Worm (Caenorhabditis elegans): ENCODE results near the gene lin-23.

DNA sequence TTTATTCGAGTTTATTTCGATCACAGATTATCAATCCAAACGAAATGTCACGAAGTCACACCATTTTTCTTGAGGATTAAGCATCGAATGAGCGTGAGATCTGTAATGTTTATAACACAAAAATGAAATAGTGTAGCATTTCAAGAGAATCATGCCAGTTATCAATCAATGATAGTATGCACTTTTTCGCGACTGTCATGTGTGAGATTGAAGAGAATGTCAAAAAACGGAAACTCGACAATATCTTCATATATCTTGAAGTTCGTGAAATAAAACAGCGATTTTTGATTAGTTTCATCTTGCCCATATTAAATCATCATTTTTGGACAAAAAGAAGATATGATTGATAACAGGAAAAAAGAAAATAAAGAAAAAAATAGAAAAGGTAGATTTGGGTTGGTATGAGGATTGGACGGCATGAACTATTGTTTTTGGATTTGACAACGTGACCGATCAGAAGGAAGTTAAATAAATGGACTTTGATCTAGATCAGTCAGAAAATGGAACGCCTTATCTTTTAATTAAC, 8.0 kb downstream of the lin-23 start:
- TF ChIP-seq zag-1 (tag; optimal IDR thresholded peaks at IDR 0.05), result no peak
- no peak for TF ChIP-seq C04F5.9 (tag; optimal IDR thresholded peaks at IDR 0.05)
- no peak for TF ChIP-seq fos-1 (tag; optimal IDR thresholded peaks at IDR 0.05)
- TF ChIP-seq nhr-84 (tag; optimal IDR thresholded peaks at IDR 0.05), result no peak
- no peak for TF ChIP-seq efl-1 (optimal IDR thresholded peaks at IDR 0.05)
- no peak for TF ChIP-seq efl-1 (GFP tag; optimal IDR thresholded peaks at IDR 0.05 in 1 of 2)
- TF ChIP-seq nhr-90 (tag; optimal IDR thresholded peaks at IDR 0.05; ENCODE audit: poor library complexity), result no peak
- no peak for TF ChIP-seq ztf-11 (tag; optimal IDR thresholded peaks at IDR 0.05)
- no peak for TF ChIP-seq dpl-1 (GFP tag; optimal IDR thresholded peaks at IDR 0.05)
